Fruit fly (Drosophila melanogaster): ENCODE data around the gene CG42502.
A peak's percentile ranks its signal among the peaks of the same experiment; 100 is the strongest.

CG42502 gene

DNA sequence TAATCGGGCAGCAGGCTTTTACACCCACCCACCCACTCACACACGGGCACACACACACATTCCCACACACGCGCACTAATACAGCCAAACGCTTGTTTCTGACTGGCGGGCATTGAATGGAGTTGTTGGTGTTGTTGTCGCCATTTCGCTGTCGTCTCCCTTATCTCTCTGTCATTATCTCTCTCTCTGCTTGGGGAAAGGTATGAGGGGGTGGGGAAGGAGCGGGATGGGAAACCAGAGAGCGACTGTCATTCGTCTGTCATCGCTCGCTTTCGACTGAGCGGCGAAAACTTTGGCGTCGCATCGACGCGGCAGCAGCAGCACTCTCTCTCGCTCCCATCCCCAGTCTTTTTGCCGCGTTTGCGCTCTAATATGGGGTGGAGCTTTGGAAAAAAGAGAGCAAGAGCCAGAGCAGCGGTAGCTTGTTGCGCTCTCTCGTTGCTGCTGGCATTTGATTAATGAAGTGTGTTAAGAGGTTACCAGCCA is 15.1 kb downstream of the CG42502 start (continued):
- TF ChIP-seq Sry-δ (GFP tag; optimal IDR thresholded peaks at IDR 0.05) = no peak
- TF ChIP-seq CG17385 (GFP tag; optimal IDR thresholded peaks at IDR 0.05) = no peak
- peak; percentile 25; the same call in 1 of the 2 replicates for TF ChIP-seq chm (GFP tag; IDR thresholded peaks at IDR 0.05)
- peak; percentile 13 for TF ChIP-seq exex (tag; optimal IDR thresholded peaks at IDR 0.05)
- TF ChIP-seq CG13287 (GFP tag; IDR thresholded peaks at IDR 0.05; ENCODE audit: partially characterized antibody) = no peak
- no peak for TF ChIP-seq cwo (GFP tag; optimal IDR thresholded peaks at IDR 0.05)
- peak; percentile 32 for TF ChIP-seq nerfin-1 (tag; optimal IDR thresholded peaks at IDR 0.05)
- TF ChIP-seq CG18599 (GFP tag; optimal IDR thresholded peaks at IDR 0.05) = no peak
- TF ChIP-seq CG31441 (GFP tag; IDR thresholded peaks at IDR 0.05) = no peak
- TF ChIP-seq CG10209 (GFP tag; optimal IDR thresholded peaks at IDR 0.05) = no peak
- TF ChIP-seq Sox102F (GFP tag; optimal IDR thresholded peaks at IDR 0.05) = no peak
- TF ChIP-seq E2f1 (GFP tag; IDR thresholded peaks at IDR 0.05) = no peak

dm6 chr2L:18793243-18793642 is 17.8 kb downstream of the CG42502 start:
- TF ChIP-seq CG11085 (GFP tag; IDR thresholded peaks at IDR 0.05) (no peak), CG32767 (GFP tag; IDR thresholded peaks at IDR 0.05) (no peak), ci (GFP tag; IDR thresholded peaks at IDR 0.05) (no peak), Nf-YC (tag; optimal IDR thresholded peaks at IDR 0.05) (peak; percentile 58), CG16815 (GFP tag; optimal IDR thresholded peaks at IDR 0.05) (no peak), Nf-YB (GFP tag; optimal IDR thresholded peaks at IDR 0.05) (peak; percentile 85), fru (optimal IDR thresholded peaks at IDR 0.05) (no peak)

DNA sequence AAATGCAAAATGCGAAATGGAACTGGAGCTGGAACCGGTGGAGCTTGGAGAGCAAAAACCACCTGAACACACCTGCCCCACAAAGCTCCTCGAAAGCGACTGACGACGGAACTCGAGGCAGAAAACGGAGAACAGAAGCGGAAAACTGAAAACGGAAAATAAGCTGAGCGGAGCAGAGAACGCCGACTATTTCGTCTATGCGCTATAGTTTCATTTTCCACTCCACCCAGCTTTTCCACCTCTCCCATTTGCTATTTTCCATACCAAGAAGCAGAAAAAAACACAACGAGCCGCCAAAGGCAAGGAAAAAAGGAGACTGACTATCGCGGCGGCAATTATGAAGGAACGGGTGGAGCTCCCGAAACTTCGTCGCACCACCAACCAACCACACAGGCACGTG is 18.2 kb downstream of the CG42502 start, which contains the start of gene ham:
Gene ham, minus strand, starts transcription at position 101 of the 400 bp plus-strand sequence.
- no peak for TF ChIP-seq CG17568 (GFP tag; optimal IDR thresholded peaks at IDR 0.05)
- no peak for TF ChIP-seq Ptx1 (GFP tag; IDR thresholded peaks at IDR 0.05)
- no peak for TF ChIP-seq CG8924 (tag; optimal IDR thresholded peaks at IDR 0.05)

DNA sequence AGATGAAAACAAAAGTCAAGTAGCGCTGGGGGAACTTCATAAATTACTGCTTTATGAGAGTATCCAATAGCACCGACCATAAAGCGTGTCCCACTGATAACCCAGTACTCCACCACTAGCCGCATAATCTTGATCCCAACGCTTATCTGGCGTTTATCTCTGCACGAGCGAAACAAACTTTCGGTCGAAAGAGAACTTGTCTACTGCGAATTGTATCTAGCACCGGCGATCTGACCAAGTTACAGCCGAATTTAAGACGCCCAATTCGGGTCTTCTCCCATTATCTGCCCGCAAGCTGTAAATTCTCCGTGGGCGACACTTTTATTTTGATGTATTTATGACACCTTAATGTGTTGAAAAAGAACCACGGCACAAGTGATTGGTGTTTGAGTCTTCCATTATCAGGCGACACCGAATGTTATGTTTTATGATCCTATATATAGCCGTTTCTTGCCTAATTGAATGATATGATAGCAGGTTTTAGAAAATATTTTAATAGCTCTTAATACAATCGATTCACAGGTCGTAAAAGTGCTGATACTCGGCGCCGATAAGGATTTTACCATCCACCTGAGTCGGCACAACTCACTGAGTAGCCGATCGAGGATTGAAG is 21.2 kb downstream of the CG42502 start:
- peak; percentile 38 for TF ChIP-seq Med (GFP tag)
- TF ChIP-seq CG10209 (GFP tag; optimal IDR thresholded peaks at IDR 0.05) = no peak
- peak; percentile 5 for TF ChIP-seq mirr (GFP tag; optimal IDR thresholded peaks at IDR 0.05)
- no peak for TF ChIP-seq Sin3A (optimal IDR thresholded peaks at IDR 0.05)
- no peak for TF ChIP-seq CG12299 (tag; optimal IDR thresholded peaks at IDR 0.05)
- no peak for TF ChIP-seq TFAM (GFP tag; optimal IDR thresholded peaks at IDR 0.05)
- TF ChIP-seq CG1832 (GFP tag; optimal IDR thresholded peaks at IDR 0.05) = no peak
- peak; percentile 38 for TF ChIP-seq Nf-YB (GFP tag; optimal IDR thresholded peaks at IDR 0.05)
- no peak for TF ChIP-seq btn (GFP tag; optimal IDR thresholded peaks at IDR 0.05)
- no peak for TF ChIP-seq nerfin-1 (tag; optimal IDR thresholded peaks at IDR 0.05)
- TF ChIP-seq tll (GFP tag; optimal IDR thresholded peaks at IDR 0.05) = no peak
- peak; percentile 38 for TF ChIP-seq CG18599 (GFP tag; optimal IDR thresholded peaks at IDR 0.05)
- TF ChIP-seq CG17912 (GFP tag; optimal IDR thresholded peaks at IDR 0.05) = no peak
- peak; percentile 2 for TF ChIP-seq CG6854 (GFP tag; optimal IDR thresholded peaks at IDR 0.05)
- no peak for TF ChIP-seq CG4854 (GFP tag; optimal IDR thresholded peaks at IDR 0.05)
- no peak for TF ChIP-seq CG15696 (tag; optimal IDR thresholded peaks at IDR 0.05)
- no peak for TF ChIP-seq CG8944 (GFP tag; optimal IDR thresholded peaks at IDR 0.05)
- no peak for TF ChIP-seq cato (GFP tag; optimal IDR thresholded peaks at IDR 0.05; ENCODE audit: borderline replicate concordance)
- TF ChIP-seq CG5180 (GFP tag; optimal IDR thresholded peaks at IDR 0.05) = no peak
- no peak for TF ChIP-seq CG10462 (GFP tag; optimal IDR thresholded peaks at IDR 0.05)
- peak; percentile 36 for TF ChIP-seq Hey (tag; optimal IDR thresholded peaks at IDR 0.05)
- no peak for TF ChIP-seq so (GFP tag; IDR thresholded peaks at IDR 0.05)
- TF ChIP-seq CG6254 (GFP tag; optimal IDR thresholded peaks at IDR 0.05) = peak; percentile 44
- TF ChIP-seq CG33213 (GFP tag; optimal IDR thresholded peaks at IDR 0.05) = no peak
- no peak for TF ChIP-seq Xrp1 (GFP tag; IDR thresholded peaks at IDR 0.05)
- TF ChIP-seq dan (GFP tag; IDR thresholded peaks at IDR 0.05) = no peak
- no peak for TF ChIP-seq C15 (GFP tag; IDR thresholded peaks at IDR 0.05)
